Worm (Caenorhabditis elegans) whole organism, L2 larva: ENCODE data around the gene R09E10.6.

Experiments used
- C34F6.9 ChIP-seq: fragments of 150-350 bp; optimal IDR thresholded peaks from 2 replicates; lab custom pipeline; 2014; ENCODE audit warnings: missing biosample characterization, missing genetic modification characterization
- F13H6.1 ChIP-seq: sonication (generic microtip); optimal IDR thresholded peaks from 2 replicates; lab custom pipeline; 2016; ENCODE audit warnings: missing genetic modification characterization, missing compliant biosample characterization
- R02D3.7 ChIP-seq: fragments of 150-350 bp; optimal IDR thresholded peaks from 2 replicates; lab custom pipeline; 2014; ENCODE audit warnings: missing biosample characterization, missing genetic modification characterization
- ZK546.5 ChIP-seq: sonication (generic microtip); optimal IDR thresholded peaks from 2 replicates; lab custom pipeline; 2017; ENCODE audit warnings: missing biosample characterization, missing genetic modification characterization
- alr-1 ChIP-seq: fragments of 150-350 bp; optimal IDR thresholded peaks from 2 replicates; lab custom pipeline; 2014; ENCODE audit warnings: missing biosample characterization, missing genetic modification characterization
- aly-2 ChIP-seq: fragments of 150-350 bp; optimal IDR thresholded peaks from 2 replicates; lab custom pipeline; 2014; ENCODE audit warnings: missing biosample characterization, missing genetic modification characterization
- ama-1 ChIP-seq: fragments of 150-350 bp; optimal IDR thresholded peaks from 2 replicates; lab custom pipeline; 2018; ENCODE audit warnings: inconsistent platforms
- blmp-1 ChIP-seq: sonication (generic microtip); optimal IDR thresholded peaks from 2 replicates; lab custom pipeline; 2017; ENCODE audit warnings: missing genetic modification characterization, mild to moderate bottlenecking, missing compliant biosample characterization, antibody characterized with exemption, moderate library complexity; ENCODE audit not compliant: insufficient read depth
- ceh-82 ChIP-seq: fragments of 150-350 bp; optimal IDR thresholded peaks from 2 replicates; lab custom pipeline; 2014; ENCODE audit warnings: missing biosample characterization, missing genetic modification characterization
- crh-2 ChIP-seq: sonication (generic microtip); optimal IDR thresholded peaks from 2 replicates; lab custom pipeline; 2017; ENCODE audit warnings: missing biosample characterization, missing genetic modification characterization
- dmd-4 ChIP-seq: sonication (generic microtip); optimal IDR thresholded peaks from 2 replicates; lab custom pipeline; 2017; ENCODE audit warnings: missing biosample characterization, missing genetic modification characterization
- elt-3 ChIP-seq: sonication (generic microtip); optimal IDR thresholded peaks from 2 replicates; lab custom pipeline; 2017; ENCODE audit warnings: missing biosample characterization, missing genetic modification characterization
- lin-11 ChIP-seq: fragments of 150-350 bp; sonication (generic microtip); optimal IDR thresholded peaks from 2 replicates; lab custom pipeline; 2014; ENCODE audit warnings: missing biosample characterization, missing genetic modification characterization, inconsistent platforms, mixed read lengths
- lin-39 ChIP-seq: fragments of 150-350 bp; optimal IDR thresholded peaks from 2 replicates; lab custom pipeline; 2014; ENCODE audit warnings: missing biosample characterization, missing genetic modification reagents, missing genetic modification characterization
- mbf-1 ChIP-seq: sonication (generic microtip); optimal IDR thresholded peaks from 2 replicates; lab custom pipeline; 2017; ENCODE audit warnings: missing biosample characterization, missing genetic modification characterization
- nhr-10 ChIP-seq: sonication (generic microtip); optimal IDR thresholded peaks from 2 replicates; lab custom pipeline; 2017; ENCODE audit warnings: missing biosample characterization, missing genetic modification characterization
- nhr-11 ChIP-seq: fragments of 150-350 bp; optimal IDR thresholded peaks from 2 replicates; lab custom pipeline; 2014; ENCODE audit warnings: missing biosample characterization, missing genetic modification characterization
- nhr-12 ChIP-seq: fragments of 150-350 bp; optimal IDR thresholded peaks from 2 replicates; lab custom pipeline; 2014; ENCODE audit warnings: missing biosample characterization, missing genetic modification characterization
- nhr-129 ChIP-seq: fragments of 150-350 bp; optimal IDR thresholded peaks from 2 replicates; lab custom pipeline; 2014; ENCODE audit warnings: missing biosample characterization, missing genetic modification characterization
- nhr-21 ChIP-seq: fragments of 150-350 bp; optimal IDR thresholded peaks from 2 replicates; lab custom pipeline; 2014; ENCODE audit warnings: missing biosample characterization, missing genetic modification characterization
- nhr-23 ChIP-seq: fragments of 150-350 bp; optimal IDR thresholded peaks from 2 replicates; lab custom pipeline; 2014; ENCODE audit warnings: missing biosample characterization, missing genetic modification reagents, missing genetic modification characterization
- nhr-25 ChIP-seq: fragments of 150-350 bp; sonication (generic microtip); optimal IDR thresholded peaks from 3 replicates; lab custom pipeline; 2014; ENCODE audit warnings: missing biosample characterization, missing genetic modification characterization
- nhr-6 ChIP-seq: fragments of 150-350 bp; optimal IDR thresholded peaks from 2 replicates; lab custom pipeline; 2014; ENCODE audit warnings: missing biosample characterization, missing genetic modification characterization
- nhr-77 ChIP-seq: fragments of 150-350 bp; optimal IDR thresholded peaks from 2 replicates; lab custom pipeline; 2014; ENCODE audit warnings: missing biosample characterization, missing genetic modification characterization
- peb-1 ChIP-seq: fragments of 150-350 bp; optimal IDR thresholded peaks from 2 replicates; lab custom pipeline; 2014; ENCODE audit warnings: missing biosample characterization, missing genetic modification characterization
- sem-4 ChIP-seq: fragments of 150-350 bp; optimal IDR thresholded peaks from 2 replicates; lab custom pipeline; 2014; ENCODE audit warnings: missing biosample characterization, missing genetic modification reagents, missing genetic modification characterization
- skn-1 ChIP-seq: sonication (generic microtip); optimal IDR thresholded peaks from 2 replicates; lab custom pipeline; 2017; ENCODE audit warnings: missing biosample characterization, missing genetic modification characterization
- sma-9 ChIP-seq, 2 experiments: fragments of 150-350 bp in 1 of 2; sonication (generic microtip) in 1 of 2; optimal IDR thresholded peaks; 2 replicates each; lab custom pipeline; 2014 to 2016; ENCODE audit warnings: missing genetic modification characterization in 2 of 2, mild to moderate bottlenecking in 1 of 2, missing biosample characterization in 1 of 2, missing compliant biosample characterization in 1 of 2, missing genetic modification reagents in 1 of 2, moderate library complexity in 1 of 2
- snpc-4 ChIP-seq: fragments of 150-350 bp; optimal IDR thresholded peaks from 2 replicates; lab custom pipeline; 2014; ENCODE audit warnings: missing biosample characterization, missing genetic modification characterization
- unc-39 ChIP-seq: fragments of 150-350 bp; optimal IDR thresholded peaks from 2 replicates; lab custom pipeline; 2014; ENCODE audit warnings: missing biosample characterization, missing genetic modification characterization
- unc-55 ChIP-seq: fragments of 150-350 bp; sonication (generic microtip); optimal IDR thresholded peaks from 3 replicates; lab custom pipeline; 2014; ENCODE audit warnings: missing biosample characterization, missing genetic modification reagents, missing genetic modification characterization
- unc-62 ChIP-seq: fragments of 150-350 bp; optimal IDR thresholded peaks from 2 replicates; lab custom pipeline; 2014; ENCODE audit warnings: missing biosample characterization, missing genetic modification reagents, missing genetic modification characterization
- zag-1 ChIP-seq: fragments of 150-350 bp; optimal IDR thresholded peaks from 2 replicates; lab custom pipeline; 2014; ENCODE audit warnings: missing biosample characterization, missing genetic modification characterization
- ztf-1 ChIP-seq: fragments of 200-800 bp; sonication (Bioruptor generic); conservative IDR thresholded peaks from 2 replicates; pipeline ENCODE4 v1.3.6; 2022; ENCODE audit warnings: missing genetic modification characterization, missing compliant biosample characterization
- ztf-11 ChIP-seq: sonication (generic microtip); optimal IDR thresholded peaks from 2 replicates; lab custom pipeline; 2017; ENCODE audit warnings: missing biosample characterization, missing genetic modification characterization
- ztf-4 ChIP-seq: fragments of 150-350 bp; optimal IDR thresholded peaks from 2 replicates; lab custom pipeline; 2014; ENCODE audit warnings: missing biosample characterization, missing genetic modification characterization

R09E10.6 gene

DNA sequence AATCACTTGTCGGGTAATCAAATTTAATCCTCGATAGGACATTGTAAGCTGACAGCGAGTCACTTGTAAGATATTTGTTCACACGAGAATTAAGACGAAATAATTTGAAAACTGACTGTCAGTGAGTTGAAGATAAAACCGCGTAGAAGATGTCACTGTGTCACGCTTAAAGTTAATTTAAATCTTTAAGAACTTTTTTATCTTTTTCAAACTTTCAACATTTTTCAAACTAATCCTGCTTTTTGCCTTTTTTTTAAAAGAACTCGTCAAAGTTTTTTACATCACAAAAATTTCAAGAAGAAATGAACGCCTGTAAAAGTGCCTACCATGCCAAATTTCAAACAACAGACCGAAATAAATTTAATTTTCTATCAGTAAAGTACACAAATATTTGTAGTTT is 19.6 kb upstream of the R09E10.6 start, which contains the start of gene acs-18:
acs-18 (minus strand) TSS at position 101 of the 400 bp plus-strand sequence.
- TF ChIP-seq crh-2 (tag; lab: Kevin White, UChicago) (no peak), aly-2 (tag; lab: Kevin White, UChicago) (no peak), zag-1 (tag; lab: Kevin White, UChicago) (no peak), nhr-23 (no peak), ZK546.5 (no peak), unc-55 (GFP tag; lab: Kevin White, UChicago) (no peak)
- TF ChIP-seq, all 48 proteins: peak for 0

- no peak for TF ChIP-seq lin-39 (tag; lab: Kevin White, UChicago)
- TF ChIP-seq nhr-10 (tag; lab: Kevin White, UChicago) = no peak
- no peak for TF ChIP-seq C34F6.9
- no peak for TF ChIP-seq nhr-129
- no peak for TF ChIP-seq ztf-11 (tag; lab: Kevin White, UChicago)
- TF ChIP-seq lin-11 = no peak
These were observed 17.2 kb upstream of the R09E10.6 start for ce11 chrIV:10311115-10311514.

ce11 chrIV:10310329-10310728 is 16.4 kb upstream of the R09E10.6 start, which contains the start of gene R09E10.8:
Gene R09E10.8, minus strand, starts transcription at chrIV:10310429.
- TF ChIP-seq alr-1 (tag; lab: Kevin White, UChicago) = no peak

- TF ChIP-seq mbf-1 (tag; lab: Kevin White, UChicago) = no peak
- no peak for TF ChIP-seq nhr-11 (tag; lab: Kevin White, UChicago)
- TF ChIP-seq nhr-12 (tag; lab: Kevin White, UChicago) = no peak
- TF ChIP-seq nhr-10 (tag; lab: Kevin White, UChicago) = no peak
- no peak for TF ChIP-seq nhr-23
- TF ChIP-seq snpc-4 (tag; lab: Kevin White, UChicago) = no peak
- no peak for TF ChIP-seq lin-39 (tag; lab: Kevin White, UChicago)
- no peak for TF ChIP-seq ztf-1 (GFP tag; lab: Robert Waterston, UW)
- TF ChIP-seq nhr-77 (tag; lab: Kevin White, UChicago) = no peak
- TF ChIP-seq sma-9 (GFP tag; optimal IDR thresholded peaks at IDR 0.05; lab: Kevin White, UChicago) = no peak
- no peak for TF ChIP-seq sma-9 (tag; optimal IDR thresholded peaks at IDR 0.05; lab: Kevin White, UChicago)
- TF ChIP-seq sem-4 (tag; lab: Kevin White, UChicago) = no peak
- no peak for TF ChIP-seq skn-1
- no peak for TF ChIP-seq crh-2 (tag; lab: Kevin White, UChicago)
- TF ChIP-seq elt-3 (tag; lab: Kevin White, UChicago) = no peak
These were observed 10.5 kb upstream of the R09E10.6 start for ce11 chrIV:10304383-10304782.

ce11 chrIV:10302203-10302602 is 8.3 kb upstream of the R09E10.6 start, which contains the start of gene R09E10.5:
Gene R09E10.5, minus strand, starts transcription at chrIV:10302303.
- TF ChIP-seq nhr-25 (tag; lab: Kevin White, UChicago) (no peak), R02D3.7 (tag; lab: Kevin White, UChicago) (no peak), nhr-21 (tag; lab: Kevin White, UChicago) (no peak), lin-11 (no peak), zag-1 (tag; lab: Kevin White, UChicago) (no peak), unc-62 (no peak), alr-1 (tag; lab: Kevin White, UChicago) (no peak)
- TF ChIP-seq, all 48 proteins: peak for 0

DNA sequence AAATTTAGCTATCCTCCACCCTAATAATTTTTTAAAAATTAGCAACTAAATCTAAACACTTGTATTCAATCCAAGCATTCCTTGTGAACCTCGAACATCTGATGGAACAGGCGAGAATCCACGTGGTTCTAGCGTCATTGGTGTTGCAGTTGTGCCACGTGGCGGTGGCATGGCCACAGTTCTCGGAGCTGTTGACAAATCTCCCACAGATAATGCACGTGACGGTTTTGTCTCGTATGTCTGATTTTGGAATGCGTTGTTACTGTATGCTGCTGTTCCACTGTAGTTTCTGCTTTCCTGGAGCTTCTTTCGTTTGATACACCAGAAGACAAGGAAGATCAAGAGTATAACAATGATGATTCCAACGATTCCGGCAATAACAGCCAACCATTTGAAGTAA is 2.1 kb upstream of the R09E10.6 start:
- TF ChIP-seq F13H6.1 (no peak), lin-11 (no peak), blmp-1 (tag; lab: Kevin White, UChicago) (no peak), nhr-23 (no peak), ZK546.5 (no peak), dmd-4 (no peak), unc-39 (tag; lab: Kevin White, UChicago) (no peak), lin-39 (tag; lab: Kevin White, UChicago) (no peak), nhr-6 (tag; lab: Kevin White, UChicago) (no peak), skn-1 (no peak), R02D3.7 (tag; lab: Kevin White, UChicago) (no peak), ceh-82 (no peak), nhr-77 (tag; lab: Kevin White, UChicago) (no peak), sem-4 (tag; lab: Kevin White, UChicago) (no peak), unc-55 (GFP tag; lab: Kevin White, UChicago) (no peak), ama-1 (lab: Kevin White, UChicago) (no peak), ztf-4 (tag; lab: Kevin White, UChicago) (no peak), peb-1 (tag; lab: Kevin White, UChicago) (no peak)
